Fruit fly (Drosophila melanogaster) whole organism: Measurements from ENCODE around the gene CAH1.

ENCODE experiments used
- CG8478 ChIP-seq: fragments of >200 bp; optimal IDR thresholded peaks from 2 replicates; lab custom pipeline; 2018; ENCODE audit warnings: inconsistent platforms
- Dll ChIP-seq: fragments of >200 bp; optimal IDR thresholded peaks from 2 replicates; lab custom pipeline; 2017
- EcR ChIP-seq, 2 experiments: fragments of >200 bp; optimal IDR thresholded peaks; 2 replicates each; lab custom pipeline; 2017; ENCODE audit warnings: missing biosample characterization in 2 of 2, missing genetic modification characterization in 2 of 2, missing genetic modification reagents in 2 of 2
- pan ChIP-seq: fragments of >200 bp; optimal IDR thresholded peaks from 2 replicates; lab custom pipeline; 2017
- psq ChIP-seq: fragments of >200 bp; optimal IDR thresholded peaks from 2 replicates; lab custom pipeline; 2017
- usp ChIP-seq: fragments of >200 bp; optimal IDR thresholded peaks from 2 replicates; lab custom pipeline; 2017; ENCODE audit warnings: missing biosample characterization, missing genetic modification characterization, mixed read lengths

The CAH1 gene

dm6 chr2L:13803032-13803661, at the start of gene CAH1:
Gene CAH1 (plus strand): TSS chr2L:13803626.
- TF ChIP-seq psq (lab: Kevin White, UChicago) (no peak), EcR (GFP tag; optimal IDR thresholded peaks at IDR 0.05; lab: Kevin White, UChicago) (no peak), pan (lab: Kevin White, UChicago) (no peak), Dll (lab: Kevin White, UChicago) (no peak), usp (no peak), CG8478 (lab: Kevin White, UChicago) (no peak)

dm6 chr2L:13763144-13763543, 40.3 kb upstream of the CAH1 start:
- TF ChIP-seq EcR (GFP tag; optimal IDR thresholded peaks at IDR 0.05; lab: Kevin White, UChicago): no peak

dm6 chr2L:13770884-13771283, 32.5 kb upstream of the CAH1 start:
- TF ChIP-seq Dll (lab: Kevin White, UChicago) (no peak), EcR (GFP tag; optimal IDR thresholded peaks at IDR 0.05; lab: Kevin White, UChicago) (no peak), psq (lab: Kevin White, UChicago) (no peak)

- TF ChIP-seq usp (no peak), Dll (lab: Kevin White, UChicago) (no peak)
Observed at dm6 chr2L:13773697-13774096, 29.7 kb upstream of the CAH1 start, which contains the start of gene CG43376. Gene CG43376 (plus strand): TSS chr2L:13773997.

- no peak for TF ChIP-seq CG8478 (lab: Kevin White, UChicago)
- no peak for TF ChIP-seq Dll (lab: Kevin White, UChicago)
- TF ChIP-seq EcR (GFP tag; optimal IDR thresholded peaks at IDR 0.05; lab: Kevin White, UChicago): no peak
- no peak for TF ChIP-seq usp
- no peak for TF ChIP-seq pan (lab: Kevin White, UChicago)
- no peak for TF ChIP-seq psq (lab: Kevin White, UChicago)
Observed at dm6 chr2L:13776928-13777686, 26.3 kb upstream of the CAH1 start.

DNA sequence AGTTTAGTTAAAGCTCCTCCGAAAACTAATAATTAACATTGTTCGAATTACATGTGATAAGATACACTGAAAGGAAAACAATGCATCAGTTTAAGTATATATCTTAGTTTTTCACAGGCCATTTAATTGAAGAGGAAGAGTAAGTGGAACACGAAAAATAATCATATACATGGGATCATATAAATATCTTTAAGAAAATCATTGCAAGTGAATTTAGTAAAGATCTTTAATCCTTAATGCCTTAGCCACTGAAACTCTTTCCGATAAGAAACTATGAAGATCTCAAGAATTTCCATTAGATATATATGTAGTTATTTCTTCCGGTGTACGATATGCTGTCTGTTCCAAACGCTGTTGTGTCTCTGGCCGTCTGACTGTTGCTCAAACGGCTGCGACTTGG, 24.8 kb upstream of the CAH1 start:
- TF ChIP-seq Dll (lab: Kevin White, UChicago): no peak
- no peak for TF ChIP-seq psq (lab: Kevin White, UChicago)
- TF ChIP-seq EcR (GFP tag; optimal IDR thresholded peaks at IDR 0.05; lab: Kevin White, UChicago): no peak

DNA sequence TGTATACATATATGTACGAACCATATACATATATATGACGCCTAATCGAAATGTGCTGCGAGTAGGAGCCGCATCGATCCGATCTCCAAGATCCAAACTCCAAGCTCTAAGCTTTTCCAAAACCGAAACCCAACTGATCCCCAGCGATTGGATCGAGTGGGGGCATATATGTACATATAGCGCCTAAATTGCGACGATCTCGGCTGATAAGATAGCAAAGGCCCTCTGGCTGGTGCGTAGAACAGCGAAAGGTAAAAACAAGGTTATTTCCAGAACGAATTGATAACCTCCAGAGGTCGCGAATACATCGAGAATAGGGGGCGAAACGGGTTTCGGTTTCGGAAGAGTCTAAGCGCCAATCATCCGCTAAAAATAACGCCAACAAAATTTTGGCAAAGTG, 24.3 kb upstream of the CAH1 start:
- no peak for TF ChIP-seq CG8478 (lab: Kevin White, UChicago)
- no peak for TF ChIP-seq EcR (GFP tag; optimal IDR thresholded peaks at IDR 0.05; lab: Kevin White, UChicago)
- TF ChIP-seq psq (lab: Kevin White, UChicago): no peak
- no peak for TF ChIP-seq Dll (lab: Kevin White, UChicago)
- TF ChIP-seq pan (lab: Kevin White, UChicago): no peak
- no peak for TF ChIP-seq usp

- TF ChIP-seq pan (lab: Kevin White, UChicago) (no peak), EcR (GFP tag; optimal IDR thresholded peaks at IDR 0.05; lab: Kevin White, UChicago) (no peak), CG8478 (lab: Kevin White, UChicago) (no peak), usp (no peak), psq (lab: Kevin White, UChicago) (no peak), Dll (lab: Kevin White, UChicago) (no peak)
Observed at dm6 chr2L:13779795-13780108, 23.7 kb upstream of the CAH1 start.

DNA sequence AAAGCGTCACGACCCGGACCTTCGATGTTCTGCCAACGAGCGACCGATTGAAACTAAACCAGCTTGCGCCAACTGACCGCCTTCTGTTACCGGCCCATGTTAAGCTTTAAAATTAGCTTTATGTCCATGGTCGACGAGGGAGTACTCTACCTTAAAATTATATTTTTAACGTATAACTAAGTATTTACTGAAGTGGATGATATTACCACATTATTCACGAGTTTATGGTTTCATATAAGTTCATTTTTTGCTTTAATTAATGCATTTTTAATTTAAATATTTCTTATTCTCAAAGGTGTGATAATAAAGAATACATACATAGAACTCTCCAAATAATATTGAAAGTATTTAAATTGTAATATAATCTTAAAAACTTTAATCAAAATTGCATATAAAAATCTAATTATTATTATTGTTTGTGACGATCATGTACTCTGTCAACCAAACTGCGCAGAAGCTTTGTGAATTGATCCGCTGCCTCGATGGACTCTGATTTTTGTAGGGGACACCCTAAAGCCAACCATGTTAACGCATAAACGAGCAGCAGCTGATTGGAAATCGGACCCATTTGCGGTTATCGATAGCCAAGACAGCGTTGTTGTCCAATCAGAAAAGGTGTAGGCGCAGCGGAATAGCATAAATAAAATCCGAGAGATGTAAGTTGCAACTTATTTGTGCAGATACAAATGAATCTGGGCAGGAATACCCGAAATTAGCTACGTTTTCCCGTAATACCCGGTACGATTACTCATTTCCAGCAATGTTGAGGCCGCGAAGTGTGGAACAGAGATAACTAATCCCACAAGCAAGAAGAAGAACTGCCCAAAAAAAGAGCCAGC, 23.1 kb upstream of the CAH1 start, which contains the start of the genes CG9008 and p38b:
CG9008 (minus strand) TSS at position 57 of the 839 bp plus-strand sequence.
p38b (plus strand) TSS at position 581 of the 839 bp plus-strand sequence.
- no peak for TF ChIP-seq usp
- TF ChIP-seq psq (lab: Kevin White, UChicago): no peak
- TF ChIP-seq Dll (lab: Kevin White, UChicago): no peak
- no peak for TF ChIP-seq pan (lab: Kevin White, UChicago)
- no peak for TF ChIP-seq EcR (GFP tag; optimal IDR thresholded peaks at IDR 0.05; lab: Kevin White, UChicago)
- TF ChIP-seq CG8478 (lab: Kevin White, UChicago): no peak

dm6 chr2L:13783264-13784154, 19.9 kb upstream of the CAH1 start, which contains the start of gene Eato:
Gene Eato (plus strand): TSS chr2L:13784084.
- no peak for TF ChIP-seq pan (lab: Kevin White, UChicago)
- no peak for TF ChIP-seq EcR (GFP tag; optimal IDR thresholded peaks at IDR 0.05; lab: Kevin White, UChicago)
- no peak for TF ChIP-seq usp
- TF ChIP-seq CG8478 (lab: Kevin White, UChicago): no peak
- no peak for TF ChIP-seq Dll (lab: Kevin White, UChicago)
- no peak for TF ChIP-seq psq (lab: Kevin White, UChicago)

dm6 chr2L:13784155-13784681, 19.2 kb upstream of the CAH1 start, which contains the start of gene CG16890:
Gene CG16890 (minus strand): TSS chr2L:13784338.
- no peak for TF ChIP-seq Dll (lab: Kevin White, UChicago)
- TF ChIP-seq usp: no peak
- TF ChIP-seq pan (lab: Kevin White, UChicago): no peak
- TF ChIP-seq CG8478 (lab: Kevin White, UChicago): no peak
- no peak for TF ChIP-seq psq (lab: Kevin White, UChicago)
- TF ChIP-seq EcR (GFP tag; optimal IDR thresholded peaks at IDR 0.05; lab: Kevin White, UChicago): no peak
